Worm (Caenorhabditis elegans) whole organism, young adult: ENCODE measurements around the gene R09E10.1.
"Not testable (repeated sequence)": the region's sequence is repeated elsewhere in the genome, so short reads cannot be mapped to it uniquely, and the experiment has no call there.

Source experiments
- B0035.1 ChIP-seq: sonication (generic microtip); optimal IDR thresholded peaks from 2 replicates; lab custom pipeline; 2016; ENCODE audit warnings: missing genetic modification characterization, mild to moderate bottlenecking, missing compliant biosample characterization, missing genotype, missing genetic modification reagents
- C06A6.2 ChIP-seq: fragments of 200-800 bp; sonication (Bioruptor generic); conservative IDR thresholded peaks from 2 replicates; pipeline ENCODE4 v1.3.6; 2022; ENCODE audit warnings: missing genetic modification characterization, missing compliant biosample characterization
- F23B12.7 ChIP-seq: sonication (generic microtip); optimal IDR thresholded peaks from 2 replicates; lab custom pipeline; 2017; ENCODE audit warnings: missing genetic modification characterization, mild to moderate bottlenecking, missing compliant biosample characterization, antibody characterized with exemption, moderate library complexity; ENCODE audit not compliant: insufficient read depth
- F33H1.4 ChIP-seq: fragments of 200-800 bp; sonication (Bioruptor generic); IDR thresholded peaks from 2 replicates; pipeline ENCODE4 v1.3.6; 2022; ENCODE audit warnings: missing genetic modification reagents, missing genetic modification characterization, missing compliant biosample characterization
- F39B2.1 ChIP-seq: fragments of 200-800 bp; sonication (Bioruptor generic); IDR thresholded peaks from 2 replicates; pipeline ENCODE4 v1.3.6; 2022; ENCODE audit warnings: missing genetic modification reagents, missing genetic modification characterization, missing compliant biosample characterization
- K12H6.12 ChIP-seq: fragments of 200-800 bp; sonication (Bioruptor generic); optimal IDR thresholded peaks from 2 replicates; lab custom pipeline; 2018; ENCODE audit warnings: mild to moderate bottlenecking, missing genetic modification characterization, missing compliant biosample characterization
- Y95B8A.8 ChIP-seq: fragments of 200-800 bp; sonication (Bioruptor generic); IDR thresholded peaks from 2 replicates; pipeline ENCODE4 v1.3.6; 2022; ENCODE audit warnings: missing genetic modification reagents, missing genetic modification characterization, missing compliant biosample characterization
- ZK185.1 ChIP-seq: sonication (generic microtip); optimal IDR thresholded peaks from 2 replicates; lab custom pipeline; 2016; ENCODE audit warnings: mild to moderate bottlenecking, missing genetic modification characterization, missing compliant biosample characterization; ENCODE audit not compliant: poor library complexity, severe bottlenecking
- aptf-3 ChIP-seq: fragments of 200-800 bp; sonication (Bioruptor generic); IDR thresholded peaks from 2 replicates; pipeline ENCODE4 v1.3.6; 2022; ENCODE audit warnings: missing genetic modification characterization, missing compliant biosample characterization
- atf-7 ChIP-seq: sonication (generic microtip); optimal IDR thresholded peaks from 2 replicates; lab custom pipeline; 2017; ENCODE audit warnings: mild to moderate bottlenecking, missing genetic modification characterization, missing compliant biosample characterization
- athp-1 ChIP-seq: sonication (generic microtip); optimal IDR thresholded peaks from 2 replicates; lab custom pipeline; 2017; ENCODE audit warnings: mild to moderate bottlenecking, missing genetic modification characterization, missing compliant biosample characterization
- attf-5 ChIP-seq: fragments of 200-800 bp; sonication (Bioruptor generic); optimal IDR thresholded peaks from 2 replicates; lab custom pipeline; 2018; ENCODE audit warnings: mild to moderate bottlenecking, missing genetic modification characterization, missing compliant biosample characterization
- bed-2 ChIP-seq: fragments of 200-800 bp; sonication (Bioruptor generic); IDR thresholded peaks from 2 replicates; pipeline ENCODE4 v1.3.6; 2022; ENCODE audit warnings: missing genetic modification reagents, missing genetic modification characterization, missing compliant biosample characterization
- ccch-3 ChIP-seq: fragments of 200-800 bp; sonication (Bioruptor generic); optimal IDR thresholded peaks from 2 replicates; lab custom pipeline; 2018; ENCODE audit warnings: mild to moderate bottlenecking, missing genetic modification characterization, missing compliant biosample characterization
- cebp-1 ChIP-seq, 2 experiments: fragments of 200-800 bp in 1 of 2; sonication (Bioruptor generic) in 1 of 2; sonication (generic microtip) in 1 of 2; IDR thresholded peaks in 1 of 2; optimal IDR thresholded peaks in 1 of 2; 2 replicates each; pipeline versions ENCODE4 v1.3.6 to Lab custom; 2017 to 2022; ENCODE audit warnings: missing compliant biosample characterization in 2 of 2, missing genetic modification characterization in 2 of 2, mild to moderate bottlenecking in 1 of 2, missing genetic modification reagents in 1 of 2, moderate library complexity in 1 of 2
- chd-7 ChIP-seq: sonication (generic microtip); optimal IDR thresholded peaks from 2 replicates; lab custom pipeline; 2016; ENCODE audit warnings: mild to moderate bottlenecking, missing genetic modification characterization, moderate library complexity, missing compliant biosample characterization
- die-1 ChIP-seq: sonication (generic microtip); optimal IDR thresholded peaks from 2 replicates; lab custom pipeline; 2016; ENCODE audit warnings: missing genotype, mild to moderate bottlenecking, missing genetic modification characterization, missing compliant biosample characterization
- ets-4 ChIP-seq: fragments of 200-800 bp; sonication (Bioruptor generic); optimal IDR thresholded peaks from 2 replicates; lab custom pipeline; 2018; ENCODE audit warnings: mild to moderate bottlenecking, missing genetic modification characterization, missing compliant biosample characterization
- gei-17 ChIP-seq: fragments of 200-800 bp; sonication (Bioruptor generic); optimal IDR thresholded peaks from 2 replicates; lab custom pipeline; 2018; ENCODE audit warnings: mild to moderate bottlenecking, missing genetic modification characterization, missing compliant biosample characterization
- hlh-26 ChIP-seq: fragments of 200-800 bp; sonication (Bioruptor generic); conservative IDR thresholded peaks from 2 replicates; pipeline ENCODE4 v1.3.6; 2022; ENCODE audit warnings: missing genetic modification reagents, missing genetic modification characterization, missing compliant biosample characterization
- let-607 ChIP-seq, 2 experiments: fragments of 200-800 bp in 1 of 2; sonication (Bioruptor generic) in 1 of 2; sonication (generic microtip) in 1 of 2; optimal IDR thresholded peaks; 2 replicates each; lab custom pipeline; 2016 to 2018; ENCODE audit warnings: mild to moderate bottlenecking in 2 of 2, missing compliant biosample characterization in 2 of 2, missing genetic modification characterization in 2 of 2, moderate library complexity in 2 of 2, missing genotype in 1 of 2
- lin-40 ChIP-seq: sonication (generic microtip); optimal IDR thresholded peaks from 2 replicates; lab custom pipeline; 2016; ENCODE audit warnings: missing genetic modification characterization, mild to moderate bottlenecking, missing compliant biosample characterization, missing genotype, missing genetic modification reagents
- lsl-1 ChIP-seq: fragments of 200-800 bp; sonication (Bioruptor generic); optimal IDR thresholded peaks from 2 replicates; lab custom pipeline; 2018; ENCODE audit warnings: mild to moderate bottlenecking, missing genetic modification characterization, moderate library complexity, missing compliant biosample characterization
- madf-6 ChIP-seq: fragments of 200-800 bp; sonication (Bioruptor generic); IDR thresholded peaks from 2 replicates; pipeline ENCODE4 v1.3.6; 2022; ENCODE audit warnings: missing genetic modification reagents, missing genetic modification characterization, missing compliant biosample characterization
- madf-8 ChIP-seq: fragments of 200-800 bp; sonication (Bioruptor generic); conservative IDR thresholded peaks from 2 replicates; pipeline ENCODE4 v1.3.6; 2022; ENCODE audit warnings: missing genetic modification reagents, missing genetic modification characterization, missing compliant biosample characterization
- mcd-1 ChIP-seq: fragments of 200-800 bp; sonication (Bioruptor generic); IDR thresholded peaks from 2 replicates; pipeline ENCODE4 v1.3.6; 2022; ENCODE audit warnings: missing genetic modification reagents, missing genetic modification characterization, missing compliant biosample characterization
- nfyb-1 ChIP-seq: fragments of 200-800 bp; sonication (Bioruptor generic); IDR thresholded peaks from 2 replicates; pipeline ENCODE4 v1.3.6; 2022; ENCODE audit warnings: missing genetic modification reagents, missing genetic modification characterization, missing compliant biosample characterization
- nhr-120 ChIP-seq: fragments of 200-800 bp; sonication (Bioruptor generic); IDR thresholded peaks from 2 replicates; pipeline ENCODE4 v1.3.6; 2022; ENCODE audit warnings: missing genetic modification characterization, missing compliant biosample characterization
- nhr-27 ChIP-seq: fragments of 200-800 bp; sonication (Bioruptor generic); optimal IDR thresholded peaks from 2 replicates; lab custom pipeline; 2018; ENCODE audit warnings: mild to moderate bottlenecking, missing genetic modification characterization, moderate library complexity, missing compliant biosample characterization
- pha-4 ChIP-seq: fragments of 150-350 bp; sonication (generic microtip); optimal IDR thresholded peaks from 2 replicates; lab custom pipeline; 2014; ENCODE audit warnings: missing biosample characterization, missing genetic modification reagents, missing genetic modification characterization
- repo-1 ChIP-seq: sonication (generic microtip); optimal IDR thresholded peaks from 2 replicates; lab custom pipeline; 2017; ENCODE audit warnings: mild to moderate bottlenecking, missing genetic modification characterization, missing compliant biosample characterization
- snpc-1.3 ChIP-seq: sonication (generic microtip); optimal IDR thresholded peaks from 2 replicates; lab custom pipeline; 2017; ENCODE audit warnings: missing genetic modification characterization, mild to moderate bottlenecking, missing compliant biosample characterization, antibody characterized with exemption, moderate library complexity, missing genotype, missing genetic modification reagents; ENCODE audit not compliant: insufficient read depth
- snpc-3.4 ChIP-seq: sonication (generic microtip); optimal IDR thresholded peaks from 2 replicates; lab custom pipeline; 2017; ENCODE audit warnings: missing genetic modification characterization, mild to moderate bottlenecking, missing compliant biosample characterization, antibody characterized with exemption, moderate library complexity, missing genotype, missing genetic modification reagents
- snpc-4 ChIP-seq, 5 experiments: fragments of 150-350 bp in 1 of 5; sonication (generic microtip) in 4 of 5; optimal IDR thresholded peaks; 2 replicates each; lab custom pipeline; 2014 to 2018; ENCODE audit warnings: missing genetic modification characterization in 5 of 5, missing biosample characterization in 3 of 5, antibody characterized with exemption in 2 of 5, mild to moderate bottlenecking in 2 of 5, missing compliant biosample characterization in 2 of 5, missing genotype in 2 of 5, moderate library complexity in 2 of 5, missing genetic modification reagents in 1 of 5
- sptf-2 ChIP-seq: fragments of 200-800 bp; sonication (Bioruptor generic); optimal IDR thresholded peaks from 2 replicates; lab custom pipeline; 2018; ENCODE audit warnings: mild to moderate bottlenecking, missing genetic modification characterization, missing compliant biosample characterization
- unc-130 ChIP-seq: sonication (generic microtip); optimal IDR thresholded peaks from 2 replicates; lab custom pipeline; 2016; ENCODE audit warnings: missing genetic modification reagents, missing genetic modification characterization, missing compliant biosample characterization
- zfh-2 ChIP-seq: fragments of 200-800 bp; sonication (Bioruptor generic); conservative IDR thresholded peaks from 2 replicates; pipeline ENCODE4 v1.3.6; 2022; ENCODE audit warnings: missing genetic modification reagents, missing genetic modification characterization, missing compliant biosample characterization
- ztf-18 ChIP-seq: sonication (generic microtip); optimal IDR thresholded peaks from 2 replicates; lab custom pipeline; 2016; ENCODE audit warnings: missing genotype, mild to moderate bottlenecking, missing genetic modification characterization, missing compliant biosample characterization
- ztf-26 ChIP-seq: sonication (generic microtip); optimal IDR thresholded peaks from 2 replicates; lab custom pipeline; 2017; ENCODE audit warnings: missing genetic modification characterization, missing compliant biosample characterization
- ztf-28 ChIP-seq: fragments of 200-800 bp; sonication (Bioruptor generic); IDR thresholded peaks from 2 replicates; pipeline ENCODE4 v1.3.6; 2022; ENCODE audit warnings: missing genetic modification reagents, missing genetic modification characterization, missing compliant biosample characterization

Gene R09E10.1

DNA sequence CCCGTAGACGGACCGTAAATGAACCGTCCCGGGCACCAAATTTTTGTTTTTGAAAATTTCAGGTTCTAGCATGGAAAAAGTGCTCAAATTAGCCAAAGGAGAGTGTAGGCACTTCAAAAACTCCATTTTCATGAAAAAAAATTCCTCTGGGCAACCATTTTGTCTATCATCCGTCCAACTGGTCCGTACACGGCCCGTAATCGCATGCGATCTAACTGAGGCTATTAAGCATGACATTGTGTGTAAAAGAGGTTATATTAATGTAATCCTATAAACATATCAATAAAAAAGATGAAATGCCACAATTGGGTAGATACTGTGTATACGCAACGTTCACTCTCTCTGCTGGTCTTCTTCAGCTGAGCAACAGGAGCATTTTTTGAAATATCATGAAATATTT is at the start of gene R09E10.1:
Gene R09E10.1 (minus strand): TSS at position 101 of the 400 bp plus-strand sequence.
- TF ChIP-seq mcd-1 (GFP tag; lab: Robert Waterston, UW); die-1 (tag; lab: Kevin White, UChicago); ccch-3 (GFP tag; lab: Kevin White, UChicago): not testable (repeated sequence)

DNA sequence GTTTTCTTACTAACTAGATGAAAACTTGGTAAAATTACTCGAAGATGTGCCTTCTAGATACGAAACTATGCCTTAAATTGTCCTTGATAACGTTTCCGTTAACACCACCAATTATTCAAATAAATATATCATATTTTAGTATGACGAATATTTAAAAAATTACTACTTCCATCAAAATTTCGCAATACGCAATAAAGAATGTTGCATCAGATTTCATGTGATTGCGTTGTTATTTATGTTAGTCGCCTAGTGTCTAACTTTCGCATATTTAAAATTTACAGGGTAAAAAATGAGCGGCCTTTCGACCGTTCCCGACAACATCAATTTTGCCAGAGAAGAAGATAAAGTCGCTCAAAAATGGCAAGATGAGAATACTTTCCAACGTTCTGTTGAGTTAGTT is 45.8 kb upstream of the R09E10.1 start, which contains the start of gene iars-1:
Gene iars-1 (plus strand): TSS at position 276 of the 400 bp plus-strand sequence.
- TF ChIP-seq atf-7 = no peak
- TF ChIP-seq cebp-1 (GFP tag; IDR thresholded peaks at IDR 0.05; lab: Robert Waterston, UW) = no peak; the same call in 1 of the 2 replicates
- peak; percentile 82 for TF ChIP-seq cebp-1 (tag; optimal IDR thresholded peaks at IDR 0.05; lab: Kevin White, UChicago)
- TF ChIP-seq madf-6 (GFP tag; lab: Robert Waterston, UW) = no peak
- TF ChIP-seq, all 124 proteins: peak for 1

DNA sequence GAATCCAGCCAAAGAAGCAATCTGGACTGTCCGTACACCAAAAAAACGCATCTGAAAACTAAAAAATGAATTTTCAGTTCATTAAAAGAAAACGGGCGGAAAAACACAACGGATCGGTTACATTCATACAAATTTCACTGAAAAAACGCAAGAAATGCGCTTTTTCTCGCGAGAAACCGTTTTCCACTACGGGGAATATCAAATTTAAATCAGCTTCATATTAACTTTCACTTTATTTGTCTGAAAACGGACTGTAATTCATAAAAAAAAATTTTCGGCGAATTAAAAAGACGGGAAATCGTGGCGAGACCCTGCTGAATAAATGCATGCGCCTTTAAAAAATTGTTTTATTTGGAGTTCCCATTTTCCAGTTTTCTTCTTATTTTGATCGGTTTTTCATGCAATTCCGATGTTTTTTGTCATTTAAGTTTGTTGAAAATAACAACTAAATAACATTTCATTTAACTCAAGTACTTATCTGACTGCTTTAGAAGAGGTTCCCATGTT is 45.2 kb upstream of the R09E10.1 start, which contains the start of gene pges-2:
Gene pges-2 (minus strand): TSS at position 51 of the 507 bp plus-strand sequence.
- no peak for TF ChIP-seq bed-2 (GFP tag; lab: Robert Waterston, UW)
- TF ChIP-seq C06A6.2 (GFP tag; lab: Robert Waterston, UW) = no peak
- TF ChIP-seq pha-4 (tag; lab: Kevin White, UChicago) = no peak
- no peak for TF ChIP-seq sptf-2 (GFP tag; lab: Kevin White, UChicago)
- peak; percentile 6; the same call in 1 of the 2 replicates for TF ChIP-seq madf-6 (GFP tag; lab: Robert Waterston, UW)
- TF ChIP-seq gei-17 (GFP tag; lab: Kevin White, UChicago) = no peak
- no peak for TF ChIP-seq attf-5 (GFP tag; lab: Kevin White, UChicago)
- TF ChIP-seq nfyb-1 (GFP tag; lab: Robert Waterston, UW) = 0 out of 2 replicates have a peak, but pooled peaks have one; percentile 20
- TF ChIP-seq unc-130 (GFP tag; lab: Kevin White, UChicago) = no peak
- TF ChIP-seq ztf-26 (tag; lab: Kevin White, UChicago) = no peak
- TF ChIP-seq nhr-120 (GFP tag; lab: Robert Waterston, UW) = no peak
- TF ChIP-seq Y95B8A.8 (GFP tag; lab: Robert Waterston, UW) = no peak
- no peak for TF ChIP-seq B0035.1 (tag; lab: Kevin White, UChicago)
- no peak for TF ChIP-seq zfh-2 (GFP tag; lab: Robert Waterston, UW)
- TF ChIP-seq nhr-27 (tag; lab: Kevin White, UChicago) = no peak
- no peak for TF ChIP-seq aptf-3 (GFP tag; lab: Robert Waterston, UW)
- no peak for TF ChIP-seq let-607 (tag; optimal IDR thresholded peaks at IDR 0.05; lab: Kevin White, UChicago)
- TF ChIP-seq hlh-26 (GFP tag; lab: Robert Waterston, UW) = no peak
- peak; percentile 84 for TF ChIP-seq F33H1.4
- peak; percentile 47 for TF ChIP-seq ztf-18 (tag; lab: Kevin White, UChicago)
- no peak for TF ChIP-seq madf-8 (GFP tag; lab: Robert Waterston, UW)
- no peak for TF ChIP-seq snpc-3.4
- TF ChIP-seq ets-4 (GFP tag; lab: Kevin White, UChicago) = no peak
- no peak for TF ChIP-seq ztf-28 (GFP tag; lab: Robert Waterston, UW)

DNA sequence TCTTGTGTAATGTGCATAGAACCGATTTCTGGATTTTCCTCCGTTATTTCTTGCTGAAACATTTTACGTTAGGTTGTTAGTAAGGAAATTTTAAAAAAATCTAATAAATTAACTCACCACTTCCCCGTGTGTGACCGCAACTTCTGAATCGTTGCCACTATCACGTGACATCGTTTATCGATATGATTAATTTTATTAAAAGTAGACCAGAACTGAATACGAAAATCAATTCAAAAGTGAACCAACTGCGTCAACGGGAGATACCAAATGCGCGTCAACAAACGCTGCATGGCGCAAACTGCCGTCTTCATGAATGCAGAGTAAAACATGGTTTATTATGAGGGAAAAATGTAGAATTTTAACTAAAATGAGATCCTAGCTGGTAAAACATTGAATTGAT is 43.5 kb upstream of the R09E10.1 start, which contains the start of gene sir-2.1:
Gene sir-2.1 (minus strand): TSS at position 212 of the 400 bp plus-strand sequence.
- peak; percentile 44; the same call in 1 of the 2 replicates for TF ChIP-seq mcd-1 (GFP tag; lab: Robert Waterston, UW)
- TF ChIP-seq F39B2.1 (GFP tag; lab: Robert Waterston, UW) = no peak
- TF ChIP-seq lsl-1 (GFP tag; lab: Kevin White, UChicago) = peak; percentile 26
- no peak for TF ChIP-seq K12H6.12 (tag; lab: Kevin White, UChicago)
- TF ChIP-seq athp-1 = peak; percentile 29
- no peak for TF ChIP-seq snpc-1.3 (tag; lab: Kevin White, UChicago)
- TF ChIP-seq F33H1.4 = peak; percentile 66
- TF ChIP-seq ZK185.1 = no peak
- peak; percentile 16 for TF ChIP-seq F23B12.7 (tag; lab: Kevin White, UChicago)
- TF ChIP-seq cebp-1 (GFP tag; IDR thresholded peaks at IDR 0.05; lab: Robert Waterston, UW) = no peak
- TF ChIP-seq cebp-1 (tag; optimal IDR thresholded peaks at IDR 0.05; lab: Kevin White, UChicago) = peak; percentile 55
- peak; percentile 13 for TF ChIP-seq chd-7 (tag; lab: Kevin White, UChicago)
- peak; percentile 88 for TF ChIP-seq repo-1 (tag; lab: Kevin White, UChicago)
- TF ChIP-seq lin-40 (tag; lab: Kevin White, UChicago) = peak; percentile 18
- no peak for TF ChIP-seq snpc-4 (GFP tag; optimal IDR thresholded peaks at IDR 0.05; lab: Kevin White, UChicago)
- TF ChIP-seq snpc-4 (tag; optimal IDR thresholded peaks at IDR 0.05; lab: Kevin White, UChicago) = peak in 2 of 4 experiments; percentile 28
- peak; percentile 35 for TF ChIP-seq snpc-3.4
